Worm (Caenorhabditis elegans): Measurements from ENCODE around the gene F25H9.7.

DNA sequence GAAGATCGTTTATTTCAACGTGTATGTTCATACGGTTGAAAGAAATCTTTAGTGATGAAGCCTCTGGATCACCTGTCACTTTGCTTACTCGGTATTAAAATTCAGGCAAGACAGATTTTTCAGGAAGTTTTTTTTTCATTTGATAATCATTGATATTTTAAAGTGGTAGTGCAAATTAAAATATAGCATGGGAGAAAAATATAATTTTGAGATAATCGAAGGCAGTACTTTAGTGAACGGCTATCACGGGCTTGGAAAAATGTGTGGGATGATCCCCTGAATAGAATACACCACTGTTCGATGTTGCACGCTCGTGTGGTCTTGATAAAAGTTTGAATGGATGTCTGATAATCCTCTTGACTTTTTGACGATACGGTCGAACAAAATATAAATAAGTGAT is 40.8 kb upstream of the F25H9.7 start:
- TF ChIP-seq nhr-77 (tag; optimal IDR thresholded peaks at IDR 0.05) (no peak), nhr-12 (tag; optimal IDR thresholded peaks at IDR 0.05) (no peak)

Measured in whole organism, L2 larva.